Fruit fly (Drosophila melanogaster): ENCODE results near the gene Cds.

Gene Cds

DNA sequence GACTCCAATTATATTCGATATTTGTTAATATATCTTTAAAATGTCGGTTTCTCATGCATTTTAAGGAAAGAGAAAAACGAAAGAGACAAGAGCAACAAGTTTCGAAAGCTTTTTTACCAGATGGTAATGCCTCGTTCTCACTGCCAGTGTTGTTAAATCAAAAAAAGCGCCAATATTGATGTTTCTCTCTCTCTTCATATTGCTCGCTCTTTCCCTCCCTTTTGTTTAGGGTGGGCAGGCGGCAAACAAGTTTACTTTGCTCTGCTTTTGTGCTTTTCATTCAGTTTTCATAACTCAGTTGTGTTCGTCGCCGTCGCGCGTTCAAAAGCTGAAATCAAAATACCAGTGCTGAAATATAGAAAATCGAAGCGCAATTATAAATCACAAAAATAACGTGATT lies 45.7 kb upstream of the Cds start (continued):
- TF ChIP-seq tin (GFP tag; optimal IDR thresholded peaks at IDR 0.05), result no peak
- no peak for TF ChIP-seq hth (optimal IDR thresholded peaks at IDR 0.05)
- TF ChIP-seq CG11093 (GFP tag; IDR thresholded peaks at IDR 0.05), result no peak
- TF ChIP-seq usp (GFP tag; optimal IDR thresholded peaks at IDR 0.05), result no peak
- TF ChIP-seq CG4328 (GFP tag; optimal IDR thresholded peaks at IDR 0.05), result peak; percentile 19
- TF ChIP-seq p53 (GFP tag; optimal IDR thresholded peaks at IDR 0.05), result no peak
- no peak for TF ChIP-seq CG3847 (GFP tag; IDR thresholded peaks at IDR 0.05)
- peak; percentile 19 for TF ChIP-seq CG8290 (GFP tag; optimal IDR thresholded peaks at IDR 0.05)
- peak; percentile 38 to 71 for TF ChIP-seq CG8290 (tag; optimal IDR thresholded peaks at IDR 0.05)
- no peak for TF ChIP-seq CG18262 (tag; optimal IDR thresholded peaks at IDR 0.05)
- peak; percentile 63; the same call in 1 of the 2 replicates for TF ChIP-seq Adf1 (GFP tag; IDR thresholded peaks at IDR 0.05)
- TF ChIP-seq unpg (GFP tag; optimal IDR thresholded peaks at IDR 0.05), result peak; percentile 46
- no peak for TF ChIP-seq wdn (GFP tag; IDR thresholded peaks at IDR 0.05)
- TF ChIP-seq Kr (GFP tag; optimal IDR thresholded peaks at IDR 0.05), result no peak
- no peak for TF ChIP-seq eyg (GFP tag; optimal IDR thresholded peaks at IDR 0.05)
- peak; percentile 41 for TF ChIP-seq cwo (GFP tag; optimal IDR thresholded peaks at IDR 0.05)
- no peak for TF ChIP-seq knrl (GFP tag; IDR thresholded peaks at IDR 0.05; ENCODE audit: partially characterized antibody)
- peak; percentile 77 for TF ChIP-seq CG17568 (GFP tag; optimal IDR thresholded peaks at IDR 0.05)
- TF ChIP-seq CG11504 (tag; optimal IDR thresholded peaks at IDR 0.05), result no peak
- TF ChIP-seq bigmax (GFP tag; optimal IDR thresholded peaks at IDR 0.05), result no peak
- TF ChIP-seq Sin3A (optimal IDR thresholded peaks at IDR 0.05), result no peak
- no peak for TF ChIP-seq crol (GFP tag; IDR thresholded peaks at IDR 0.05)
- TF ChIP-seq Jarid2 (GFP tag; optimal IDR thresholded peaks at IDR 0.05), result peak; percentile 63
- no peak for TF ChIP-seq z (GFP tag; IDR thresholded peaks at IDR 0.05)
- TF ChIP-seq CoRest (tag; optimal IDR thresholded peaks at IDR 0.05), result no peak
- peak; percentile 54 for TF ChIP-seq sd (tag; optimal IDR thresholded peaks at IDR 0.05)
- TF ChIP-seq CG13775 (GFP tag; optimal IDR thresholded peaks at IDR 0.05), result no peak
- no peak for TF ChIP-seq Camta (GFP tag; optimal IDR thresholded peaks at IDR 0.05)
- TF ChIP-seq CG3995 (GFP tag; optimal IDR thresholded peaks at IDR 0.05), result peak; percentile 11
- TF ChIP-seq ATbp (GFP tag; optimal IDR thresholded peaks at IDR 0.05), result peak; percentile 46
- no peak for TF ChIP-seq jigr1 (GFP tag; IDR thresholded peaks at IDR 0.05)
- peak; percentile 44 for TF ChIP-seq CG12659 (GFP tag; optimal IDR thresholded peaks at IDR 0.05)
- TF ChIP-seq aop (GFP tag; IDR thresholded peaks at IDR 0.05), result no peak
- TF ChIP-seq CG9609 (GFP tag; optimal IDR thresholded peaks at IDR 0.05), result no peak
- TF ChIP-seq CG8944 (GFP tag; optimal IDR thresholded peaks at IDR 0.05), result no peak
- peak; percentile 8 for TF ChIP-seq shn (GFP tag; optimal IDR thresholded peaks at IDR 0.05)
- TF ChIP-seq Fer2 (tag; optimal IDR thresholded peaks at IDR 0.05), result no peak
- no peak for TF ChIP-seq NC2α (GFP tag; optimal IDR thresholded peaks at IDR 0.05)
- peak; percentile 56 for TF ChIP-seq CG2120 (GFP tag; optimal IDR thresholded peaks at IDR 0.05)
- no peak for TF ChIP-seq Oli (tag; optimal IDR thresholded peaks at IDR 0.05)
- TF ChIP-seq CG4617 (GFP tag; optimal IDR thresholded peaks at IDR 0.05; ENCODE audit: borderline replicate concordance), result no peak
- TF ChIP-seq CG30403 (GFP tag; optimal IDR thresholded peaks at IDR 0.05), result peak; percentile 13
- peak; percentile 39 for TF ChIP-seq pho (GFP tag; optimal IDR thresholded peaks at IDR 0.05)
- TF ChIP-seq tll (GFP tag; optimal IDR thresholded peaks at IDR 0.05), result no peak
- TF ChIP-seq CG14014 (GFP tag; IDR thresholded peaks at IDR 0.05), result peak; percentile 38; the same call in 1 of the 2 replicates
- TF ChIP-seq CHES-1-like (GFP tag; optimal IDR thresholded peaks at IDR 0.05), result peak; percentile 5
- TF ChIP-seq sens-2 (GFP tag; IDR thresholded peaks at IDR 0.05), result no peak; the same call in 1 of the 2 replicates
- no peak for TF ChIP-seq Sry-δ (GFP tag; optimal IDR thresholded peaks at IDR 0.05)
- no peak for TF ChIP-seq CG4424 (GFP tag; optimal IDR thresholded peaks at IDR 0.05)
- TF ChIP-seq dmrt99B (tag; optimal IDR thresholded peaks at IDR 0.05), result peak; percentile 40
- TF ChIP-seq corto (GFP tag; optimal IDR thresholded peaks at IDR 0.05), result peak; percentile 72
- TF ChIP-seq oc (tag; optimal IDR thresholded peaks at IDR 0.05), result peak; percentile 29
